Worm (Caenorhabditis elegans): ENCODE data around the gene ttx-3.

Gene ttx-3

DNA sequence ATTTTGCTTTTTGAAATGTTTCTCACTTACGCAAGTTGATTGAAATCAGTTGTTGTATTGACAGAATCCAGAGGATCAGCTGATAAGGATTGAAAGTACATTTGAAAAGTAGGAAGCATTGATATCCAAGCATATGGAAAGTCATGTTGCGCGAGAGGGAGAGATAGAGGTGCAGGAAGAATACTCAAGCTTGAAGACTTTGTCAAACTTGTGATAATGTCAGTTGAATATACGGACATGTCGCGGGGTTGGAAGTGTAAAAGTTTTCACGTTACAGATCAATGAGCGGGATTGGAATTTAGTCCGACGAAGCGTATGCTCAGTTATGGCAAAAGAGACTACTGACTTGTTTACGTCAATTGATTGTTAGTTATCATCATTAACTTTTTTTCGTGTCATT, at the start of gene ttx-3:
TSS of gene ttx-3 (minus strand) at position 101 of the 400 bp plus-strand sequence.
- TF ChIP-seq alr-1 (tag; optimal IDR thresholded peaks at IDR 0.05; ENCODE audit: borderline replicate concordance) (no peak), fkh-4 (tag; optimal IDR thresholded peaks at IDR 0.05; ENCODE audit: borderline replicate concordance) (no peak), elt-2 (tag; optimal IDR thresholded peaks at IDR 0.05) (no peak), ceh-82 (tag; optimal IDR thresholded peaks at IDR 0.05) (no peak), nhr-76 (tag; optimal IDR thresholded peaks at IDR 0.05) (no peak), xbp-1 (tag; optimal IDR thresholded peaks at IDR 0.05) (no peak), lir-3 (tag; optimal IDR thresholded peaks at IDR 0.05; ENCODE audit: poor library complexity) (no peak), pag-3 (tag; optimal IDR thresholded peaks at IDR 0.05; ENCODE audit: borderline replicate concordance, insufficient read depth) (no peak), nhr-90 (tag; optimal IDR thresholded peaks at IDR 0.05; ENCODE audit: poor library complexity) (no peak), egl-27 (tag; optimal IDR thresholded peaks at IDR 0.05) (no peak), efl-1 (optimal IDR thresholded peaks at IDR 0.05) (no peak), efl-1 (GFP tag; optimal IDR thresholded peaks at IDR 0.05 in 1 of 2) (peak in 1 of 2 experiments; percentile 29), lin-13 (GFP tag; optimal IDR thresholded peaks at IDR 0.05) (no peak), fkh-8 (tag; optimal IDR thresholded peaks at IDR 0.05) (peak; percentile 26)

DNA sequence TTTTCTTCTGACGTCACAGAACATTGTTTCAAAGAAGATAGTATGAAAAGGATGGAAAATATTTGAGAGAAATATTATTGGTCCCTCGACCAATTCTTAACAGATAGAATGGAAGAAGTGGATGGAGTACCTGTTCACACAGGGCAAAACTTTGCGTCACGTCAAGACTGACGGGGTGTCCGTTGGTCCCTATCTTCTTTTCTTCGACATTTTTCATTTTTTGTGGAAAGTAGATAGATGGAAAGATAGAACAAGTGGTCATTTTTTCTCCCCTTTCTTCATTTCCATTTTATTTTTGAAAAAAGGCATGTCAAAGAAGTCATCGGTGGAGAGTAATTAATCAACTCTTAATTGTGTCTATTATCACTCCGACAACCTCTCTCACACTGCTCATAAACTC, 49.5 kb upstream of the ttx-3 start:
- TF ChIP-seq unc-130 (tag; optimal IDR thresholded peaks at IDR 0.05) = peak; percentile 4
- no peak for TF ChIP-seq nhr-19 (GFP tag; conservative IDR thresholded peaks at IDR 0.05)
- TF ChIP-seq Y116A8C.19 (tag; optimal IDR thresholded peaks at IDR 0.05; ENCODE audit: borderline replicate concordance) = no peak
- TF ChIP-seq jun-1 (tag; optimal IDR thresholded peaks at IDR 0.05) = no peak
- TF ChIP-seq ceh-8 (GFP tag; optimal IDR thresholded peaks at IDR 0.05) = no peak
- TF ChIP-seq nhr-11 (tag; optimal IDR thresholded peaks at IDR 0.05) = no peak
- peak; percentile 75 for TF ChIP-seq lin-14 (GFP tag; optimal IDR thresholded peaks at IDR 0.05)
- TF ChIP-seq rnt-1 (tag; optimal IDR thresholded peaks at IDR 0.05) = peak; percentile 25
- peak; percentile 66 for TF ChIP-seq nhr-71 (tag; optimal IDR thresholded peaks at IDR 0.05)
- TF ChIP-seq snu-23 (GFP tag; optimal IDR thresholded peaks at IDR 0.05) = peak; percentile 1
- no peak for TF ChIP-seq mef-2 (tag; optimal IDR thresholded peaks at IDR 0.05)
- no peak for TF ChIP-seq tlp-1 (tag; optimal IDR thresholded peaks at IDR 0.05)

DNA sequence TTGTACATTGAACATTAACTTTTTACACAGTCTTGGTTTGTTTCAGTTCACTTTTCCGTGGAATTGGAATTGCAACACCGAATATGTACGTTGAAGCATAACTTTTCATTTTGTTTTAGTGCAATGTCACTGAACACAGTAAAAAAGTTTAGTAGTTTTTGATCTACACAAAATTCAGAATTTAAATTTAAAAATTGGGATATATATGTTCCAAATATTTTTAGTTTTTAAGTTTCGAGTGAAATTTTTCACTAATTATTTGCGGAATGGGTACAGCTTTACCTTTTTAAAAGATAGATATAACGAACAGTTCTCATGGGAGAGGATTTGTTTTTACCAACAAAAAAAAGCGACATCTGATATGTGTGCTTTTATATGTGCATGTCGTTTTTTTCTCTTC, 47.6 kb upstream of the ttx-3 start:
- TF ChIP-seq sup-37 (GFP tag; optimal IDR thresholded peaks at IDR 0.05) (no peak), nhr-19 (GFP tag; conservative IDR thresholded peaks at IDR 0.05) (no peak), ces-1 (GFP tag; optimal IDR thresholded peaks at IDR 0.05) (no peak), hlh-4 (tag; optimal IDR thresholded peaks at IDR 0.05) (no peak), nhr-237 (tag; optimal IDR thresholded peaks at IDR 0.05) (no peak), fkh-4 (tag; optimal IDR thresholded peaks at IDR 0.05; ENCODE audit: borderline replicate concordance) (no peak), ceh-63 (GFP tag; optimal IDR thresholded peaks at IDR 0.05) (no peak), grh-1 (GFP tag; IDR thresholded peaks at IDR 0.05) (no peak), xbp-1 (tag; optimal IDR thresholded peaks at IDR 0.05) (no peak), sptf-1 (tag; optimal IDR thresholded peaks at IDR 0.05) (no peak), nhr-28 (tag; optimal IDR thresholded peaks at IDR 0.05) (no peak), alr-1 (tag; optimal IDR thresholded peaks at IDR 0.05; ENCODE audit: borderline replicate concordance) (no peak), zip-4 (GFP tag; optimal IDR thresholded peaks at IDR 0.05) (no peak), lir-3 (tag; optimal IDR thresholded peaks at IDR 0.05; ENCODE audit: poor library complexity) (no peak), nhr-84 (tag; optimal IDR thresholded peaks at IDR 0.05) (no peak), unc-30 (tag; optimal IDR thresholded peaks at IDR 0.05) (no peak)

DNA sequence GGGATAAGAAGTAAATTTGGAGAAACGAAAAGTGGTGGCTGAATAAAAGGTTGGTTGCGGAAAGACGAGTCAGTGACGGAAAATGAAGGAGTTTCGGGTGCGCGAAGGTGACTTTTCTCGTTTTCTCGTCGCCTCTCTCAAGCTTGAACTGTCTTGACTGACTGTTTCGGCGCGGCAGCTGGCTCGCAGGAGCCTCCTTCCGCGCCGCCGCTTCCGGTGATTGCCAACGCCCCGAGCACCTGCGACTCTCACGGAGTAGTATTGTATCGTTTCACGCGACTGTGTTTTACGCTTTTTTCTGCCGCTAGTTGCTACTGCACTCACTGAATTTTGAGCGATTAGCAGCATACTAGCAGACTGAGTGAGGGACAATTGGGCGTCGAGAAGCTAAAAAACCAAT, 45.5 kb upstream of the ttx-3 start, which contains the start of gene C34E11.2:
TSS of gene C34E11.2 (minus strand) at position 84 of the 400 bp plus-strand sequence.
- no peak for TF ChIP-seq aha-1 (tag; optimal IDR thresholded peaks at IDR 0.05)
- no peak for TF ChIP-seq C34B4.2 (tag; optimal IDR thresholded peaks at IDR 0.05)
- no peak for TF ChIP-seq pqm-1 (tag; optimal IDR thresholded peaks at IDR 0.05)
- no peak for TF ChIP-seq jun-1 (tag; optimal IDR thresholded peaks at IDR 0.05)
- no peak for TF ChIP-seq lin-39 (tag; optimal IDR thresholded peaks at IDR 0.05)
- TF ChIP-seq irx-1 (tag; optimal IDR thresholded peaks at IDR 0.05) = no peak
- no peak for TF ChIP-seq ceh-82 (tag; optimal IDR thresholded peaks at IDR 0.05)
- no peak for TF ChIP-seq alr-1 (tag; optimal IDR thresholded peaks at IDR 0.05; ENCODE audit: borderline replicate concordance)
- TF ChIP-seq nhr-237 (tag; optimal IDR thresholded peaks at IDR 0.05) = no peak
- no peak for TF ChIP-seq hlh-17 (GFP tag; optimal IDR thresholded peaks at IDR 0.05; ENCODE audit: borderline replicate concordance)
- no peak for TF ChIP-seq nhr-47 (tag; optimal IDR thresholded peaks at IDR 0.05)
- TF ChIP-seq nhr-11 (tag; optimal IDR thresholded peaks at IDR 0.05) = no peak
- no peak for TF ChIP-seq mef-2 (tag; optimal IDR thresholded peaks at IDR 0.05)
- no peak for TF ChIP-seq fkh-8 (tag; optimal IDR thresholded peaks at IDR 0.05)
- no peak for TF ChIP-seq C04F5.9 (tag; optimal IDR thresholded peaks at IDR 0.05)
- TF ChIP-seq ets-5 (GFP tag; IDR thresholded peaks at IDR 0.05) = no peak

Data from whole organism, L1 larva.